Worm (Caenorhabditis elegans) whole organism, L4 larva: ENCODE data around the gene Y45F10D.7.

Experiments used
- aly-2 ChIP-seq: sonication (generic microtip); optimal IDR thresholded peaks from 2 replicates; lab custom pipeline; 2018; ENCODE audit warnings: missing biosample characterization, missing genetic modification characterization
- arid-1 ChIP-seq: fragments of 200-800 bp; sonication (Bioruptor generic); conservative IDR thresholded peaks from 2 replicates; pipeline ENCODE4 v1.3.6; 2022; ENCODE audit warnings: missing genetic modification reagents, missing genetic modification characterization, missing compliant biosample characterization
- dmd-8 ChIP-seq: fragments of 200-800 bp; sonication (Bioruptor generic); IDR thresholded peaks from 2 replicates; pipeline ENCODE4 v1.3.6; 2022; ENCODE audit warnings: missing genetic modification characterization, missing compliant biosample characterization
- dpl-1 ChIP-seq: fragments of 150-350 bp; optimal IDR thresholded peaks from 2 replicates; lab custom pipeline; 2014; ENCODE audit warnings: missing biosample characterization, missing genetic modification reagents, missing genetic modification characterization
- fkh-10 ChIP-seq: fragments of 150-350 bp; optimal IDR thresholded peaks from 2 replicates; lab custom pipeline; 2014; ENCODE audit warnings: missing biosample characterization, missing genetic modification reagents, missing genetic modification characterization
- lin-13 ChIP-seq: fragments of 150-350 bp; optimal IDR thresholded peaks from 2 replicates; lab custom pipeline; 2014; ENCODE audit warnings: missing biosample characterization, missing genetic modification reagents, missing genetic modification characterization
- lsy-2 ChIP-seq, 2 experiments: fragments of 150-350 bp in 1 of 2; sonication (generic microtip) in 1 of 2; optimal IDR thresholded peaks; 2 replicates each; lab custom pipeline; 2014 to 2017; ENCODE audit warnings: missing biosample characterization in 2 of 2, missing genetic modification characterization in 2 of 2
- mdl-1 ChIP-seq, 2 experiments: fragments of 150-350 bp in 1 of 2; sonication (generic microtip) in 1 of 2; optimal IDR thresholded peaks; 2 replicates each; lab custom pipeline; 2014 to 2017; ENCODE audit warnings: missing biosample characterization in 2 of 2, missing genetic modification characterization in 2 of 2
- mdt-29 ChIP-seq: fragments of 200-800 bp; sonication (Bioruptor generic); IDR thresholded peaks from 2 replicates; pipeline ENCODE4 v1.3.6; 2022; ENCODE audit warnings: missing genetic modification reagents, missing genetic modification characterization, missing compliant biosample characterization
- nhr-11 ChIP-seq: fragments of 150-350 bp; optimal IDR thresholded peaks from 2 replicates; lab custom pipeline; 2014; ENCODE audit warnings: missing biosample characterization, missing genetic modification characterization
- nhr-28 ChIP-seq: fragments of 150-350 bp; optimal IDR thresholded peaks from 2 replicates; lab custom pipeline; 2014; ENCODE audit warnings: missing biosample characterization, missing genetic modification characterization
- spr-1 ChIP-seq: sonication (generic microtip); optimal IDR thresholded peaks from 2 replicates; lab custom pipeline; 2016; ENCODE audit warnings: mild to moderate bottlenecking, missing genetic modification characterization, missing compliant biosample characterization
- tag-97 ChIP-seq: fragments of 200-800 bp; sonication (Bioruptor generic); IDR thresholded peaks from 2 replicates; pipeline ENCODE4 v1.3.6; 2022; ENCODE audit warnings: missing genetic modification characterization, missing compliant biosample characterization
- ztf-11 ChIP-seq: fragments of 150-350 bp; optimal IDR thresholded peaks from 2 replicates; lab custom pipeline; 2014; ENCODE audit warnings: missing biosample characterization, missing genetic modification characterization

ce11 chrIV:13784774-13785173 is 3.9 kb upstream of the Y45F10D.7 start:
- TF ChIP-seq lin-13 (GFP tag; lab: Kevin White, UChicago) = no peak
- no peak for TF ChIP-seq lsy-2 (tag; optimal IDR thresholded peaks at IDR 0.05; lab: Kevin White, UChicago)
- no peak for TF ChIP-seq mdt-29 (GFP tag; lab: Robert Waterston, UW)
- no peak for TF ChIP-seq arid-1
- TF ChIP-seq spr-1 (tag; lab: Kevin White, UChicago) = no peak
- no peak for TF ChIP-seq mdl-1 (tag; optimal IDR thresholded peaks at IDR 0.05; lab: Kevin White, UChicago)
- TF ChIP-seq ztf-11 (tag; lab: Kevin White, UChicago) = no peak
- no peak for TF ChIP-seq nhr-11 (tag; lab: Kevin White, UChicago)
- no peak for TF ChIP-seq nhr-28 (tag; lab: Kevin White, UChicago)
- no peak for TF ChIP-seq dmd-8 (GFP tag; lab: Robert Waterston, UW)
- no peak for TF ChIP-seq aly-2 (tag; lab: Kevin White, UChicago)
- TF ChIP-seq dpl-1 = no peak
- no peak for TF ChIP-seq tag-97 (GFP tag; lab: Robert Waterston, UW)
- TF ChIP-seq fkh-10 (GFP tag; lab: Kevin White, UChicago) = no peak
